Fruit fly (Drosophila melanogaster) whole organism, embryonic: Measurements from ENCODE around the gene GCS2beta.

Source experiments
- C15 ChIP-seq: fragments of 200-800 bp; sonication (Bioruptor generic); IDR thresholded peaks from 3 replicates; pipeline ENCODE4 v1.3.6; 2022; ENCODE audit warnings: missing biosample characterization, missing genetic modification characterization
- CG10543 ChIP-seq: fragments of 200-800 bp; sonication (Bioruptor generic); optimal IDR thresholded peaks from 3 replicates; lab custom pipeline; 2017; ENCODE audit warnings: missing biosample characterization, mild to moderate bottlenecking, missing genetic modification characterization, moderate library complexity
- CG11723 ChIP-seq: fragments of 200-800 bp; sonication (Bioruptor generic); optimal IDR thresholded peaks from 2 replicates; lab custom pipeline; 2017; ENCODE audit warnings: missing biosample characterization, mild to moderate bottlenecking, missing genetic modification characterization
- CG12071 ChIP-seq: fragments of 200-800 bp; sonication (Bioruptor generic); optimal IDR thresholded peaks from 3 replicates; lab custom pipeline; 2018; ENCODE audit warnings: missing biosample characterization, mild to moderate bottlenecking, missing genetic modification characterization
- CG12769 ChIP-seq: fragments of 200-800 bp; sonication (Bioruptor generic); optimal IDR thresholded peaks from 2 replicates; lab custom pipeline; 2019; ENCODE audit warnings: missing biosample characterization, mild to moderate bottlenecking, missing genetic modification characterization, moderate library complexity
- CG12942 ChIP-seq: fragments of 200-800 bp; sonication (Bioruptor generic); optimal IDR thresholded peaks from 3 replicates; lab custom pipeline; 2016; ENCODE audit warnings: missing biosample characterization, missing genetic modification characterization
- CG17328 ChIP-seq: fragments of 200-800 bp; sonication (Bioruptor generic); IDR thresholded peaks from 2 replicates; pipeline ENCODE4 v1.3.6; 2022; ENCODE audit warnings: missing biosample characterization, missing genetic modification characterization
- CG1832 ChIP-seq: fragments of 200-800 bp; sonication (Bioruptor generic); optimal IDR thresholded peaks from 2 replicates; lab custom pipeline; 2017; ENCODE audit warnings: missing biosample characterization, mild to moderate bottlenecking, missing genetic modification characterization, inconsistent platforms
- CG2199 ChIP-seq: fragments of 200-800 bp; sonication (Bioruptor generic); IDR thresholded peaks from 3 replicates; pipeline ENCODE4 v1.3.6; 2022; ENCODE audit warnings: missing biosample characterization, missing genetic modification characterization
- CG2202 ChIP-seq: fragments of 200-800 bp; sonication (Bioruptor generic); optimal IDR thresholded peaks from 2 replicates; lab custom pipeline; 2018; ENCODE audit warnings: missing biosample characterization, mild to moderate bottlenecking, missing genetic modification characterization
- CG30403 ChIP-seq: fragments of 200-800 bp; sonication (Bioruptor generic); optimal IDR thresholded peaks from 3 replicates; lab custom pipeline; 2016; ENCODE audit warnings: missing biosample characterization, missing genetic modification characterization
- CG3838 ChIP-seq: fragments of 200-800 bp; sonication (Bioruptor generic); optimal IDR thresholded peaks from 3 replicates; lab custom pipeline; 2016; ENCODE audit warnings: missing biosample characterization, missing genetic modification characterization
- CG3847 ChIP-seq: fragments of 200-800 bp; sonication (Bioruptor generic); IDR thresholded peaks from 2 replicates; pipeline ENCODE4 v1.3.6; 2022; ENCODE audit warnings: missing biosample characterization, missing genetic modification characterization
- CG3995 ChIP-seq: fragments of 200-800 bp; sonication (Bioruptor generic); optimal IDR thresholded peaks from 3 replicates; lab custom pipeline; 2016; ENCODE audit warnings: missing biosample characterization, missing genetic modification characterization
- CG4328 ChIP-seq: fragments of 200-800 bp; sonication (Bioruptor generic); optimal IDR thresholded peaks from 3 replicates; lab custom pipeline; 2017; ENCODE audit warnings: missing biosample characterization, missing genetic modification reagents, missing genetic modification characterization
- CG4854 ChIP-seq: fragments of 200-800 bp; sonication (Bioruptor generic); optimal IDR thresholded peaks from 2 replicates; lab custom pipeline; 2016; ENCODE audit warnings: missing biosample characterization, missing genetic modification characterization, inconsistent platforms
- CG8765 ChIP-seq: fragments of 200-800 bp; sonication (Bioruptor generic); IDR thresholded peaks from 2 replicates; pipeline ENCODE4 v1.3.6; 2022; ENCODE audit warnings: missing biosample characterization, missing genetic modification characterization
- CHES-1-like ChIP-seq: fragments of 200-800 bp; sonication (Bioruptor generic); optimal IDR thresholded peaks from 2 replicates; lab custom pipeline; 2016; ENCODE audit warnings: missing biosample characterization, missing genetic modification characterization
- Dek ChIP-seq: fragments of 200-800 bp; sonication (Bioruptor generic); optimal IDR thresholded peaks from 3 replicates; lab custom pipeline; 2019; ENCODE audit warnings: missing biosample characterization, mild to moderate bottlenecking, missing genetic modification characterization, moderate library complexity
- Drgx ChIP-seq: fragments of 200-800 bp; sonication (Bioruptor generic); IDR thresholded peaks from 2 replicates; pipeline ENCODE4 v1.3.6; 2022; ENCODE audit warnings: missing biosample characterization, missing genetic modification characterization
- Elba2 ChIP-seq: fragments of 200-800 bp; sonication (Bioruptor generic); optimal IDR thresholded peaks from 3 replicates; lab custom pipeline; 2016; ENCODE audit warnings: missing biosample characterization, missing genetic modification characterization
- Ets97D ChIP-seq: fragments of 200-800 bp; sonication (Bioruptor generic); optimal IDR thresholded peaks from 3 replicates; lab custom pipeline; 2016; ENCODE audit warnings: missing biosample characterization, missing genetic modification characterization
- Gug ChIP-seq: fragments of 200-800 bp; sonication (Bioruptor generic); IDR thresholded peaks from 4 replicates; pipeline ENCODE4 v1.3.6; 2022; ENCODE audit warnings: missing biosample characterization, missing genetic modification characterization
- HLH54F ChIP-seq: fragments of 200-800 bp; sonication (Bioruptor generic); optimal IDR thresholded peaks from 3 replicates; lab custom pipeline; 2016; ENCODE audit warnings: missing biosample characterization, missing genetic modification characterization
- HLHmδ ChIP-seq: fragments of 200-800 bp; sonication (Bioruptor generic); optimal IDR thresholded peaks from 2 replicates; lab custom pipeline; 2018; ENCODE audit warnings: missing biosample characterization, mild to moderate bottlenecking, missing genetic modification characterization, moderate library complexity
- Hr51 ChIP-seq, 2 experiments: fragments of 200-800 bp; sonication (Bioruptor generic); optimal IDR thresholded peaks; 2 replicates in 1 of 2; 3 replicates in 1 of 2; lab custom pipeline; 2016 to 2018; ENCODE audit warnings: missing biosample characterization in 2 of 2, missing genetic modification characterization in 2 of 2, mild to moderate bottlenecking in 1 of 2, moderate library complexity in 1 of 2
- Hr78 ChIP-seq, 2 experiments: fragments of 200-800 bp in 1 of 2; fragments of >200 bp in 1 of 2; sonication (Bioruptor generic) in 1 of 2; optimal IDR thresholded peaks; 2 replicates each; lab custom pipeline; 2017 to 2019; ENCODE audit warnings: missing biosample characterization in 2 of 2, missing genetic modification characterization in 2 of 2, mild to moderate bottlenecking in 1 of 2, moderate library complexity in 1 of 2
- MBD-R2 ChIP-seq: fragments of 200-800 bp; sonication (Bioruptor generic); IDR thresholded peaks from 2 replicates; pipeline ENCODE4 v1.3.6; 2022; ENCODE audit warnings: missing biosample characterization, missing genetic modification characterization
- Opbp ChIP-seq: fragments of 200-800 bp; sonication (Bioruptor generic); IDR thresholded peaks from 3 replicates; pipeline ENCODE4 v1.3.6; 2022; ENCODE audit warnings: missing biosample characterization, missing genetic modification characterization; ENCODE audit not compliant: partially characterized antibody
- Poxn ChIP-seq: fragments of 200-800 bp; sonication (Bioruptor generic); IDR thresholded peaks from 2 replicates; pipeline ENCODE4 v1.3.6; 2022; ENCODE audit warnings: missing biosample characterization, missing genetic modification characterization
- Rfx ChIP-seq: fragments of 200-800 bp; sonication (Bioruptor generic); IDR thresholded peaks from 2 replicates; pipeline ENCODE4 v1.3.6; 2022; ENCODE audit warnings: missing biosample characterization, missing genetic modification characterization
- Sin3A ChIP-seq: fragments of >200 bp; optimal IDR thresholded peaks from 2 replicates; lab custom pipeline; 2018
- Spps ChIP-seq: fragments of 200-800 bp; sonication (Bioruptor generic); optimal IDR thresholded peaks from 2 replicates; lab custom pipeline; 2018; ENCODE audit warnings: missing biosample characterization, mild to moderate bottlenecking, missing genetic modification characterization
- Ssrp ChIP-seq: fragments of 200-800 bp; sonication (Bioruptor generic); optimal IDR thresholded peaks from 2 replicates; lab custom pipeline; 2018; ENCODE audit warnings: missing biosample characterization, mild to moderate bottlenecking, missing genetic modification characterization, moderate library complexity
- TFAM ChIP-seq: fragments of 200-800 bp; sonication (Bioruptor generic); optimal IDR thresholded peaks from 2 replicates; lab custom pipeline; 2017; ENCODE audit warnings: missing biosample characterization, missing genetic modification characterization, inconsistent platforms
- Usf ChIP-seq: fragments of 200-800 bp; sonication (Bioruptor generic); optimal IDR thresholded peaks from 2 replicates; lab custom pipeline; 2017; ENCODE audit warnings: missing genotype, missing biosample characterization, missing genetic modification characterization
- Xbp1 ChIP-seq: fragments of 200-800 bp; sonication (Bioruptor generic); optimal IDR thresholded peaks from 3 replicates; lab custom pipeline; 2016; ENCODE audit warnings: missing biosample characterization, mild to moderate bottlenecking, missing genetic modification characterization
- ash1 ChIP-seq: fragments of 200-800 bp; sonication (Bioruptor generic); optimal IDR thresholded peaks from 2 replicates; lab custom pipeline; 2018; ENCODE audit warnings: missing biosample characterization, mild to moderate bottlenecking, missing genetic modification characterization
- ato ChIP-seq: fragments of 200-800 bp; sonication (Bioruptor generic); IDR thresholded peaks from 2 replicates; pipeline ENCODE4 v1.3.6; 2022; ENCODE audit warnings: missing biosample characterization, missing genetic modification characterization; ENCODE audit not compliant: partially characterized antibody
- bcd ChIP-seq: fragments of 200-800 bp; sonication (Bioruptor generic); optimal IDR thresholded peaks from 2 replicates; lab custom pipeline; 2017; ENCODE audit warnings: missing biosample characterization, mild to moderate bottlenecking, missing genetic modification characterization
- chif ChIP-seq, 2 experiments: fragments of 200-800 bp; sonication (Bioruptor generic); optimal IDR thresholded peaks; 3 replicates each; lab custom pipeline; 2016; ENCODE audit warnings: missing biosample characterization in 2 of 2, missing genetic modification characterization in 2 of 2
- ci ChIP-seq: fragments of 200-800 bp; sonication (Bioruptor generic); IDR thresholded peaks from 3 replicates; pipeline ENCODE4 v1.3.6; 2022; ENCODE audit warnings: missing biosample characterization, missing genetic modification characterization
- dpn ChIP-seq, 2 experiments: fragments of 200-800 bp; sonication (Bioruptor generic); optimal IDR thresholded peaks; 3 replicates each; lab custom pipeline; 2016; ENCODE audit warnings: missing biosample characterization in 2 of 2, missing genetic modification characterization in 2 of 2
- gsb ChIP-seq: fragments of 200-800 bp; sonication (Bioruptor generic); IDR thresholded peaks from 2 replicates; pipeline ENCODE4 v1.3.6; 2022; ENCODE audit warnings: missing biosample characterization, missing genetic modification characterization
- hbn ChIP-seq: fragments of 200-800 bp; sonication (Bioruptor generic); IDR thresholded peaks from 2 replicates; pipeline ENCODE4 v1.3.6; 2022; ENCODE audit warnings: missing biosample characterization, missing genetic modification characterization; ENCODE audit not compliant: partially characterized antibody
- ind ChIP-seq: fragments of 200-800 bp; sonication (Bioruptor generic); optimal IDR thresholded peaks from 3 replicates; lab custom pipeline; 2016; ENCODE audit warnings: missing biosample characterization, missing genetic modification characterization
- kah ChIP-seq: fragments of 200-800 bp; sonication (Bioruptor generic); optimal IDR thresholded peaks from 2 replicates; lab custom pipeline; 2018; ENCODE audit warnings: missing biosample characterization, mild to moderate bottlenecking, missing genetic modification characterization
- row ChIP-seq: fragments of 200-800 bp; sonication (Bioruptor generic); IDR thresholded peaks from 3 replicates; pipeline ENCODE4 v1.3.6; 2022; ENCODE audit warnings: missing biosample characterization, missing genetic modification characterization
- run ChIP-seq: fragments of 200-800 bp; sonication (Bioruptor generic); optimal IDR thresholded peaks from 3 replicates; lab custom pipeline; 2018; ENCODE audit warnings: missing biosample characterization, mild to moderate bottlenecking, missing genetic modification characterization
- sima ChIP-seq: fragments of 200-800 bp; sonication (Bioruptor generic); optimal IDR thresholded peaks from 2 replicates; lab custom pipeline; 2016; ENCODE audit warnings: missing biosample characterization, missing genetic modification characterization
- tup ChIP-seq: fragments of 200-800 bp; sonication (Bioruptor generic); optimal IDR thresholded peaks from 2 replicates; lab custom pipeline; 2016; ENCODE audit warnings: missing biosample characterization, mild to moderate bottlenecking, missing genetic modification characterization, moderate library complexity

Gene GCS2beta

DNA sequence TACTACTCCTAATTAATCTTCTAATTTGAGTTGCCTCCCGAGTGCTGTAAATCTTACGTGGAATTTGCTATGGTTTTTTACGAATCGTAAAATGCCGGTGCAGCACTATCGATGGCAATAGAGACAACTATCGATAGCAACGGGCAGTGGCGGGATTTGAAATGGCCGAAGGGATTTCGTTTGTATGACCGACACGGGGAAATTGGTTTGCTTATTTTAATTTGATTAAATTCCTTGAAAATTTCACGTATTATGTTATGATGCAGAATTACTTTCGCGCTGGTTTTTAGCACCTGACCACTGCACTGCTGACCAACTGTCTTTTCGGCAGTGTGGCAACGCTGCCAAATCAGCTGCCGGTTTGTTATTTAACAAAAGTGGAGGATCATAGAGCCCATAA is at the start of gene GCS2beta, which contains the start of gene CG5131 (continued):
- TF ChIP-seq Rfx (GFP tag; lab: Robert Waterston, UW) (peak; percentile 98), Poxn (GFP tag; lab: Robert Waterston, UW) (peak; percentile 90), CG1832 (GFP tag; lab: Kevin White, UChicago) (no peak), CG2199 (peak; percentile 86), kah (GFP tag; lab: Kevin White, UChicago) (peak; percentile 54), Usf (peak; percentile 81), sima (peak; percentile 71), Gug (GFP tag; lab: Robert Waterston, UW) (peak; percentile 97), CHES-1-like (GFP tag; lab: Kevin White, UChicago) (peak; percentile 98), ci (GFP tag; lab: Robert Waterston, UW) (peak; percentile 95), Spps (peak; percentile 56), CG17328 (GFP tag; lab: Robert Waterston, UW) (peak; percentile 90), CG4854 (peak; percentile 91), Xbp1 (peak; percentile 97), Drgx (GFP tag; lab: Robert Waterston, UW) (peak; percentile 91), gsb (peak; percentile 89), chif (GFP tag; optimal IDR thresholded peaks at IDR 0.05; lab: Kevin White, UChicago) (peak; percentile 95 to 96), CG3847 (GFP tag; lab: Robert Waterston, UW) (peak; percentile 96), CG3838 (GFP tag; lab: Kevin White, UChicago) (peak; percentile 71), ash1 (GFP tag; lab: Kevin White, UChicago) (no peak), CG3995 (GFP tag; lab: Kevin White, UChicago) (peak; percentile 71), HLHmδ (GFP tag; lab: Kevin White, UChicago) (no peak), Elba2 (GFP tag; lab: Kevin White, UChicago) (peak; percentile 72), CG12769 (tag; lab: Kevin White, UChicago) (peak; percentile 98), dpn (GFP tag; optimal IDR thresholded peaks at IDR 0.05; lab: Kevin White, UChicago) (peak; percentile 97), CG8765 (GFP tag; lab: Robert Waterston, UW) (peak; percentile 83), Hr51 (GFP tag; optimal IDR thresholded peaks at IDR 0.05; lab: Kevin White, UChicago) (peak; percentile 90 to 95), CG30403 (GFP tag; lab: Kevin White, UChicago) (peak; percentile 96), Hr78 (GFP tag; optimal IDR thresholded peaks at IDR 0.05; lab: Kevin White, UChicago) (peak in 1 of 2 experiments; percentile 21), Ets97D (GFP tag; lab: Kevin White, UChicago) (peak; percentile 92), HLH54F (GFP tag; lab: Kevin White, UChicago) (peak; percentile 98), CG10543 (GFP tag; lab: Kevin White, UChicago) (peak; percentile 71), CG12071 (GFP tag; lab: Kevin White, UChicago) (peak; percentile 82), C15 (peak; percentile 84), Ssrp (peak; percentile 91), ato (peak; percentile 75), TFAM (GFP tag; lab: Kevin White, UChicago) (peak; percentile 51), run (tag; lab: Kevin White, UChicago) (peak; percentile 52), CG12942 (GFP tag; lab: Kevin White, UChicago) (peak; percentile 95), bcd (peak; percentile 93), Sin3A (lab: Kevin White, UChicago) (peak; percentile 98), tup (GFP tag; lab: Kevin White, UChicago) (peak; percentile 85), MBD-R2 (peak; percentile 99), ind (peak; percentile 97), row (GFP tag; lab: Robert Waterston, UW) (peak; percentile 94), Opbp (GFP tag; lab: Robert Waterston, UW) (peak; percentile 89), Dek (tag; lab: Kevin White, UChicago) (peak; percentile 89), hbn (GFP tag; lab: Robert Waterston, UW) (peak; percentile 91), CG4328 (GFP tag; lab: Kevin White, UChicago) (peak; percentile 71), CG2202 (tag; lab: Kevin White, UChicago) (peak; percentile 64), CG11723 (peak; percentile 79)
